Fruit fly (Drosophila melanogaster): ENCODE data around the gene cindr.

- TF ChIP-seq Clk (GFP tag; optimal IDR thresholded peaks at IDR 0.05): no peak
- TF ChIP-seq kay (GFP tag; ENCODE audit: borderline replicate concordance): no peak
- no peak for TF ChIP-seq bab1 (GFP tag; optimal IDR thresholded peaks at IDR 0.05)
- TF ChIP-seq Crg-1 (GFP tag; optimal IDR thresholded peaks at IDR 0.05): no peak
Observed at dm6 chr3R:30794564-30795313, 13.7 kb upstream of the cindr start.

Data from whole organism, adult.